Worm (Caenorhabditis elegans) whole organism, mixed stage, embryonic: ENCODE data around the gene C30A5.10.

Experiments
- elt-1 ChIP-seq: sonication (generic microtip); optimal IDR thresholded peaks from 2 replicates; lab custom pipeline; 2017; ENCODE audit warnings: missing genetic modification characterization, mild to moderate bottlenecking, missing compliant biosample characterization, antibody characterized with exemption, moderate library complexity, borderline replicate concordance; ENCODE audit not compliant: insufficient read depth
- lsy-2 ChIP-seq: fragments of 150-350 bp; optimal IDR thresholded peaks from 2 replicates; lab custom pipeline; 2014; ENCODE audit warnings: missing biosample characterization, missing genetic modification characterization
- mep-1 ChIP-seq: fragments of 150-350 bp; optimal IDR thresholded peaks from 2 replicates; lab custom pipeline; 2017; ENCODE audit warnings: missing biosample characterization, missing genetic modification reagents, missing genetic modification characterization, inconsistent platforms
- unc-62 ChIP-seq: fragments of 150-350 bp; optimal IDR thresholded peaks from 2 replicates; lab custom pipeline; 2014; ENCODE audit warnings: missing biosample characterization, missing genetic modification reagents, missing genetic modification characterization

DNA sequence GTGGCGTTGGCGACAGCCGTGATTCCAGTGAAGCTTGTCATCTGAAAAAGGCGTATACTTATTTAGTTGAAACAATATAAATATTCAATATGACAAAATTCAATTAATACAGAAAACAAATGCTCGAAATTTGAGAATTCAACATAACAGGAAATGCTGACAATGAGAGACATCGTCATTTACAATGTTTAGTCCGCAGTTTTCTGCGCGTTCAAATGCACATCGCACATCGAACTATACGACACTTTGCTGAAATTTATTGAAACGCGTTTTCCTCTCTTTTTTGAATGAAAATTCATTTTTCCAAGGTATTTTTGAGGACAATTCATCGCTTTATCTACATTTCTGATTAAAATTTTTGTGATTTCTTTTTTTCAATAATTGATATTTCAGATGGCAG is 34.4 kb upstream of the C30A5.10 start, which contains the start of the genes pbs-6 and cids-1:
- TF ChIP-seq elt-1 (tag; lab: Kevin White, UChicago) (no peak), mep-1 (tag; lab: Kevin White, UChicago) (no peak), unc-62 (GFP tag; lab: Kevin White, UChicago) (no peak), lsy-2 (peak; percentile 6)
